Fruit fly (Drosophila melanogaster) whole organism, pupa: Measurements from ENCODE around the gene CG6171.

Experiments
- CG10348 ChIP-seq: fragments of 200-800 bp; sonication (Bioruptor generic); IDR thresholded peaks from 2 replicates; pipeline ENCODE4 v1.3.6; 2022; ENCODE audit warnings: missing biosample characterization, missing genetic modification characterization
- CG12605 ChIP-seq: fragments of 200-800 bp; sonication (Bioruptor generic); IDR thresholded peaks from 2 replicates; pipeline ENCODE4 v1.3.6; 2022; ENCODE audit warnings: missing biosample characterization, missing genetic modification characterization
- CG13204 ChIP-seq: fragments of 200-800 bp; sonication (Bioruptor generic); optimal IDR thresholded peaks from 2 replicates; lab custom pipeline; 2018; ENCODE audit warnings: missing biosample characterization, mild to moderate bottlenecking, missing genetic modification characterization, moderate library complexity
- CG14655 ChIP-seq: fragments of 200-800 bp; sonication (Bioruptor generic); optimal IDR thresholded peaks from 3 replicates; lab custom pipeline; 2017; ENCODE audit warnings: mild to moderate bottlenecking, missing biosample characterization, missing genetic modification reagents, missing genetic modification characterization
- CG15710 ChIP-seq: fragments of 200-800 bp; sonication (Bioruptor generic); optimal IDR thresholded peaks from 2 replicates; lab custom pipeline; 2018; ENCODE audit warnings: missing biosample characterization, mild to moderate bottlenecking, missing genetic modification characterization, moderate library complexity
- CG32121 ChIP-seq: fragments of 200-800 bp; sonication (Bioruptor generic); IDR thresholded peaks from 2 replicates; pipeline ENCODE4 v1.3.6; 2022; ENCODE audit warnings: missing biosample characterization, missing genetic modification characterization
- CG34367 ChIP-seq: fragments of 200-800 bp; sonication (Bioruptor generic); optimal IDR thresholded peaks from 2 replicates; lab custom pipeline; 2018; ENCODE audit warnings: missing biosample characterization, mild to moderate bottlenecking, missing genetic modification characterization
- CG4496 ChIP-seq: fragments of 200-800 bp; sonication (Bioruptor generic); IDR thresholded peaks from 3 replicates; pipeline ENCODE4 v1.3.6; 2022; ENCODE audit warnings: missing biosample characterization, missing genetic modification characterization
- CG8159 ChIP-seq: fragments of 200-800 bp; sonication (Bioruptor generic); optimal IDR thresholded peaks from 3 replicates; lab custom pipeline; 2018; ENCODE audit warnings: missing biosample characterization, mild to moderate bottlenecking, missing genetic modification characterization, moderate library complexity
- CG8301 ChIP-seq: fragments of 200-800 bp; sonication (Bioruptor generic); optimal IDR thresholded peaks from 2 replicates; lab custom pipeline; 2018; ENCODE audit warnings: missing biosample characterization, mild to moderate bottlenecking, missing genetic modification characterization
- CG9948 ChIP-seq: fragments of 200-800 bp; sonication (Bioruptor generic); optimal IDR thresholded peaks from 2 replicates; lab custom pipeline; 2018; ENCODE audit warnings: missing biosample characterization, mild to moderate bottlenecking, missing genetic modification characterization, moderate library complexity
- D1 ChIP-seq: fragments of 200-800 bp; sonication (Bioruptor generic); optimal IDR thresholded peaks from 2 replicates; lab custom pipeline; 2018; ENCODE audit warnings: missing biosample characterization, mild to moderate bottlenecking, missing genetic modification characterization, moderate library complexity
- EcR ChIP-seq: fragments of 200-800 bp; sonication (Bioruptor generic); optimal IDR thresholded peaks from 3 replicates; lab custom pipeline; 2019; ENCODE audit warnings: missing biosample characterization, missing genetic modification characterization, mild to moderate bottlenecking, moderate library complexity, missing genetic modification reagents
- Ets98B ChIP-seq: fragments of 200-800 bp; sonication (Bioruptor generic); IDR thresholded peaks from 2 replicates; pipeline ENCODE4 v1.3.6; 2022; ENCODE audit warnings: missing biosample characterization, missing genetic modification characterization
- Pif1A ChIP-seq: fragments of 200-800 bp; sonication (Bioruptor generic); optimal IDR thresholded peaks from 3 replicates; lab custom pipeline; 2016; ENCODE audit warnings: missing biosample characterization, missing genetic modification characterization
- Pif1B ChIP-seq: fragments of 200-800 bp; sonication (Bioruptor generic); optimal IDR thresholded peaks from 3 replicates; lab custom pipeline; 2016; ENCODE audit warnings: missing biosample characterization, missing genetic modification characterization
- Snoo ChIP-seq: fragments of 200-800 bp; sonication (Bioruptor generic); optimal IDR thresholded peaks from 3 replicates; lab custom pipeline; 2017; ENCODE audit warnings: missing biosample characterization, mild to moderate bottlenecking, missing genetic modification characterization, inconsistent platforms
- fd96Ca ChIP-seq: fragments of 200-800 bp; sonication (Bioruptor generic); IDR thresholded peaks from 3 replicates; pipeline ENCODE4 v1.3.6; 2022; ENCODE audit warnings: missing biosample characterization, missing genetic modification characterization
- gl ChIP-seq: fragments of 200-800 bp; sonication (Bioruptor generic); optimal IDR thresholded peaks from 2 replicates; lab custom pipeline; 2018; ENCODE audit warnings: missing biosample characterization, mild to moderate bottlenecking, missing genetic modification characterization
- rn ChIP-seq: fragments of 200-800 bp; sonication (Bioruptor generic); IDR thresholded peaks from 2 replicates; pipeline ENCODE4 v1.3.6; 2022; ENCODE audit warnings: missing biosample characterization, missing genetic modification characterization

The CG6171 gene

dm6 chr3R:15408131-15408731 is 44.6 kb upstream of the CG6171 start, which contains the start of gene Atx2:
Gene Atx2 (plus strand): TSS chr3R:15408423.
- no peak for TF ChIP-seq gl
- peak; percentile 23; the same call in 1 of the 3 replicates for TF ChIP-seq fd96Ca

dm6 chr3R:15407020-15407501 is 43.4 kb upstream of the CG6171 start, which contains the start of gene CG6125:
Gene CG6125 (minus strand): TSS chr3R:15407070.
- TF ChIP-seq gl (no peak), CG9948 (tag; lab: Kevin White, UChicago) (no peak), Snoo (tag; lab: Kevin White, UChicago) (no peak), Pif1A (GFP tag; lab: Kevin White, UChicago) (no peak), rn (GFP tag; lab: Robert Waterston, UW) (no peak)

dm6 chr3R:15406393-15406792 is 42.7 kb upstream of the CG6171 start:
- TF ChIP-seq CG13204 = no peak
- TF ChIP-seq, all 21 proteins: peak for 0

dm6 chr3R:15402654-15403053 is 39.0 kb upstream of the CG6171 start:
- TF ChIP-seq CG12605 (no peak), rn (GFP tag; lab: Robert Waterston, UW) (no peak), Snoo (tag; lab: Kevin White, UChicago) (no peak), CG13204 (no peak), CG8301 (no peak), Ets98B (no peak), CG34367 (tag; lab: Kevin White, UChicago) (no peak)

dm6 chr3R:15393206-15393805 is 29.6 kb upstream of the CG6171 start:
- TF ChIP-seq EcR (GFP tag; lab: Kevin White, UChicago) = no peak
- TF ChIP-seq D1 (tag; lab: Kevin White, UChicago) = no peak
- no peak for TF ChIP-seq CG8159 (tag; lab: Kevin White, UChicago)
- no peak for TF ChIP-seq rn (GFP tag; lab: Robert Waterston, UW)
- TF ChIP-seq CG13204 = no peak
- TF ChIP-seq CG34367 (tag; lab: Kevin White, UChicago) = no peak
- no peak for TF ChIP-seq CG4496 (GFP tag; lab: Robert Waterston, UW)
- no peak for TF ChIP-seq Pif1B (GFP tag; lab: Kevin White, UChicago)
- no peak for TF ChIP-seq gl
- TF ChIP-seq CG9948 (tag; lab: Kevin White, UChicago) = no peak
- no peak for TF ChIP-seq CG8301

- no peak for TF ChIP-seq CG10348 (GFP tag; lab: Robert Waterston, UW)
- TF ChIP-seq CG12605 = no peak
- no peak for TF ChIP-seq Ets98B
- TF ChIP-seq Snoo (tag; lab: Kevin White, UChicago) = no peak
- no peak for TF ChIP-seq Pif1B (GFP tag; lab: Kevin White, UChicago)
- TF ChIP-seq D1 (tag; lab: Kevin White, UChicago) = no peak
- TF ChIP-seq fd96Ca = no peak
- TF ChIP-seq CG9948 (tag; lab: Kevin White, UChicago) = no peak
- no peak for TF ChIP-seq CG15710
These were observed 19.2 kb upstream of the CG6171 start, which contains the start of gene h-cup for dm6 chr3R:15382851-15383250. Gene h-cup (minus strand): TSS chr3R:15382951.

- no peak for TF ChIP-seq gl
- TF ChIP-seq Pif1A (GFP tag; lab: Kevin White, UChicago) = no peak
- no peak for TF ChIP-seq rn (GFP tag; lab: Robert Waterston, UW)
- TF ChIP-seq CG12605 = peak; percentile 74
- no peak for TF ChIP-seq CG14655 (GFP tag; lab: Kevin White, UChicago)
- no peak for TF ChIP-seq CG32121 (GFP tag; lab: Robert Waterston, UW)
- no peak for TF ChIP-seq Snoo (tag; lab: Kevin White, UChicago)
- TF ChIP-seq, all 21 proteins: peak for 1
These were observed 15.4 kb upstream of the CG6171 start for dm6 chr3R:15379071-15379470.

dm6 chr3R:15375470-15375869 is 11.8 kb upstream of the CG6171 start:
- TF ChIP-seq Snoo (tag; lab: Kevin White, UChicago) (no peak), CG8159 (tag; lab: Kevin White, UChicago) (no peak), CG9948 (tag; lab: Kevin White, UChicago) (no peak), gl (no peak), CG14655 (GFP tag; lab: Kevin White, UChicago) (no peak), Pif1B (GFP tag; lab: Kevin White, UChicago) (no peak), CG34367 (tag; lab: Kevin White, UChicago) (no peak), CG12605 (no peak), rn (GFP tag; lab: Robert Waterston, UW) (no peak), CG10348 (GFP tag; lab: Robert Waterston, UW) (no peak), Ets98B (no peak)
